Worm (Caenorhabditis elegans) whole organism, young adult: ENCODE measurements around the gene C05E4.7.

Source experiments
- C06A6.2 ChIP-seq: fragments of 200-800 bp; sonication (Bioruptor generic); conservative IDR thresholded peaks from 2 replicates; pipeline ENCODE4 v1.3.6; 2022; ENCODE audit warnings: missing genetic modification characterization, missing compliant biosample characterization
- D2030.7 ChIP-seq: fragments of 200-800 bp; sonication (Bioruptor generic); IDR thresholded peaks from 2 replicates; pipeline ENCODE4 v1.3.6; 2022; ENCODE audit warnings: missing genetic modification reagents, missing genetic modification characterization, missing compliant biosample characterization
- F10E7.11 ChIP-seq: sonication (generic microtip); optimal IDR thresholded peaks from 2 replicates; lab custom pipeline; 2017; ENCODE audit warnings: mild to moderate bottlenecking, missing genetic modification characterization, moderate library complexity, missing compliant biosample characterization
- F33H1.4 ChIP-seq: fragments of 200-800 bp; sonication (Bioruptor generic); IDR thresholded peaks from 2 replicates; pipeline ENCODE4 v1.3.6; 2022; ENCODE audit warnings: missing genetic modification reagents, missing genetic modification characterization, missing compliant biosample characterization
- F39B2.1 ChIP-seq: fragments of 200-800 bp; sonication (Bioruptor generic); IDR thresholded peaks from 2 replicates; pipeline ENCODE4 v1.3.6; 2022; ENCODE audit warnings: missing genetic modification reagents, missing genetic modification characterization, missing compliant biosample characterization
- F49E8.2 ChIP-seq: sonication (generic microtip); optimal IDR thresholded peaks from 3 replicates; lab custom pipeline; 2017; ENCODE audit warnings: missing genetic modification characterization, mild to moderate bottlenecking, missing compliant biosample characterization, antibody characterized with exemption, moderate library complexity; ENCODE audit not compliant: insufficient read depth
- T07F8.4 ChIP-seq: sonication (generic microtip); optimal IDR thresholded peaks from 2 replicates; lab custom pipeline; 2016; ENCODE audit warnings: mild to moderate bottlenecking, missing genetic modification characterization, moderate library complexity, missing compliant biosample characterization
- T26A5.8 ChIP-seq: sonication (generic microtip); optimal IDR thresholded peaks from 2 replicates; lab custom pipeline; 2016; ENCODE audit warnings: missing genetic modification characterization, missing compliant biosample characterization
- Y53G8AR.9 ChIP-seq: fragments of 200-800 bp; sonication (Bioruptor generic); conservative IDR thresholded peaks from 2 replicates; pipeline ENCODE4 v1.3.6; 2022; ENCODE audit warnings: missing genetic modification reagents, missing genetic modification characterization, missing compliant biosample characterization
- ama-1 ChIP-seq, 3 experiments: fragments of 150-350 bp in 1 of 3; sonication (generic microtip) in 2 of 3; optimal IDR thresholded peaks; 2 replicates each; lab custom pipeline; 2014 to 2018; ENCODE audit warnings: missing biosample characterization in 2 of 3, missing genetic modification characterization in 2 of 3, missing genetic modification reagents in 2 of 3
- aptf-2 ChIP-seq: fragments of 200-800 bp; sonication (Bioruptor generic); conservative IDR thresholded peaks from 2 replicates; pipeline ENCODE4 v1.3.6; 2022; ENCODE audit warnings: missing genetic modification reagents, missing genetic modification characterization, missing compliant biosample characterization
- atf-7 ChIP-seq: sonication (generic microtip); optimal IDR thresholded peaks from 2 replicates; lab custom pipeline; 2017; ENCODE audit warnings: mild to moderate bottlenecking, missing genetic modification characterization, missing compliant biosample characterization
- attf-5 ChIP-seq: fragments of 200-800 bp; sonication (Bioruptor generic); optimal IDR thresholded peaks from 2 replicates; lab custom pipeline; 2018; ENCODE audit warnings: mild to moderate bottlenecking, missing genetic modification characterization, missing compliant biosample characterization
- bed-2 ChIP-seq: fragments of 200-800 bp; sonication (Bioruptor generic); IDR thresholded peaks from 2 replicates; pipeline ENCODE4 v1.3.6; 2022; ENCODE audit warnings: missing genetic modification reagents, missing genetic modification characterization, missing compliant biosample characterization
- ceh-79 ChIP-seq: sonication (generic microtip); optimal IDR thresholded peaks from 2 replicates; lab custom pipeline; 2017; ENCODE audit warnings: mild to moderate bottlenecking, missing genetic modification characterization, missing compliant biosample characterization
- chd-7 ChIP-seq: sonication (generic microtip); optimal IDR thresholded peaks from 2 replicates; lab custom pipeline; 2016; ENCODE audit warnings: mild to moderate bottlenecking, missing genetic modification characterization, moderate library complexity, missing compliant biosample characterization
- die-1 ChIP-seq: sonication (generic microtip); optimal IDR thresholded peaks from 2 replicates; lab custom pipeline; 2016; ENCODE audit warnings: missing genotype, mild to moderate bottlenecking, missing genetic modification characterization, missing compliant biosample characterization
- dox-1 ChIP-seq: fragments of 200-800 bp; sonication (Bioruptor generic); IDR thresholded peaks from 2 replicates; pipeline ENCODE4 v1.3.6; 2022; ENCODE audit warnings: missing genetic modification reagents, missing genetic modification characterization, missing compliant biosample characterization
- dpff-1 ChIP-seq: sonication (generic microtip); optimal IDR thresholded peaks from 2 replicates; lab custom pipeline; 2017; ENCODE audit warnings: mild to moderate bottlenecking, missing genetic modification characterization, missing compliant biosample characterization
- dpl-1 ChIP-seq: fragments of 150-350 bp; optimal IDR thresholded peaks from 2 replicates; lab custom pipeline; 2014; ENCODE audit warnings: missing biosample characterization, missing genetic modification reagents, missing genetic modification characterization
- efl-1 ChIP-seq: fragments of 150-350 bp; optimal IDR thresholded peaks from 2 replicates; lab custom pipeline; 2014; ENCODE audit warnings: missing biosample characterization, missing genetic modification reagents, missing genetic modification characterization
- egl-44 ChIP-seq: fragments of 200-800 bp; sonication (Bioruptor generic); IDR thresholded peaks from 2 replicates; pipeline ENCODE4 v1.3.6; 2022; ENCODE audit warnings: missing genetic modification reagents, missing genetic modification characterization, missing compliant biosample characterization
- egrh-3 ChIP-seq: fragments of 200-800 bp; sonication (Bioruptor generic); IDR thresholded peaks from 2 replicates; pipeline ENCODE4 v1.3.6; 2022; ENCODE audit warnings: missing genetic modification reagents, missing genetic modification characterization, missing compliant biosample characterization
- ekl-4 ChIP-seq: fragments of 200-800 bp; sonication (Bioruptor generic); IDR thresholded peaks from 2 replicates; pipeline ENCODE4 v1.3.6; 2022; ENCODE audit warnings: missing genetic modification reagents, missing genetic modification characterization, missing compliant biosample characterization
- ets-4 ChIP-seq: fragments of 200-800 bp; sonication (Bioruptor generic); optimal IDR thresholded peaks from 2 replicates; lab custom pipeline; 2018; ENCODE audit warnings: mild to moderate bottlenecking, missing genetic modification characterization, missing compliant biosample characterization
- fkh-3 ChIP-seq: sonication (generic microtip); optimal IDR thresholded peaks from 2 replicates; lab custom pipeline; 2016; ENCODE audit warnings: mild to moderate bottlenecking, missing genetic modification characterization, missing compliant biosample characterization
- him-1 ChIP-seq: sonication (generic microtip); optimal IDR thresholded peaks from 2 replicates; lab custom pipeline; 2016; ENCODE audit warnings: missing genotype, missing genetic modification reagents, missing genetic modification characterization, missing compliant biosample characterization
- hlh-12 ChIP-seq: sonication (generic microtip); optimal IDR thresholded peaks from 2 replicates; lab custom pipeline; 2016; ENCODE audit warnings: missing genetic modification characterization, missing compliant biosample characterization
- hmg-1.2 ChIP-seq: fragments of 200-800 bp; sonication (Bioruptor generic); IDR thresholded peaks from 2 replicates; pipeline ENCODE4 v1.3.6; 2022; ENCODE audit warnings: missing genetic modification reagents, missing genetic modification characterization, missing compliant biosample characterization
- hsf-1 ChIP-seq: fragments of 200-800 bp; sonication (Bioruptor generic); IDR thresholded peaks from 2 replicates; pipeline ENCODE4 v1.3.6; 2022; ENCODE audit warnings: missing genetic modification reagents, missing genetic modification characterization, missing compliant biosample characterization
- lin-54 ChIP-seq: fragments of 200-800 bp; sonication (Bioruptor generic); optimal IDR thresholded peaks from 2 replicates; lab custom pipeline; 2018; ENCODE audit warnings: mild to moderate bottlenecking, missing genetic modification characterization, missing compliant biosample characterization
- madf-10 ChIP-seq: sonication (generic microtip); optimal IDR thresholded peaks from 2 replicates; lab custom pipeline; 2016; ENCODE audit warnings: mild to moderate bottlenecking, missing genetic modification characterization, missing compliant biosample characterization
- madf-8 ChIP-seq: fragments of 200-800 bp; sonication (Bioruptor generic); conservative IDR thresholded peaks from 2 replicates; pipeline ENCODE4 v1.3.6; 2022; ENCODE audit warnings: missing genetic modification reagents, missing genetic modification characterization, missing compliant biosample characterization
- mes-4 ChIP-seq: sonication (generic microtip); optimal IDR thresholded peaks from 2 replicates; lab custom pipeline; 2016; ENCODE audit warnings: missing genotype, missing genetic modification characterization, missing compliant biosample characterization
- nfyb-1 ChIP-seq: fragments of 200-800 bp; sonication (Bioruptor generic); IDR thresholded peaks from 2 replicates; pipeline ENCODE4 v1.3.6; 2022; ENCODE audit warnings: missing genetic modification reagents, missing genetic modification characterization, missing compliant biosample characterization
- nhr-120 ChIP-seq: fragments of 200-800 bp; sonication (Bioruptor generic); IDR thresholded peaks from 2 replicates; pipeline ENCODE4 v1.3.6; 2022; ENCODE audit warnings: missing genetic modification characterization, missing compliant biosample characterization
- nhr-27 ChIP-seq: fragments of 200-800 bp; sonication (Bioruptor generic); optimal IDR thresholded peaks from 2 replicates; lab custom pipeline; 2018; ENCODE audit warnings: mild to moderate bottlenecking, missing genetic modification characterization, moderate library complexity, missing compliant biosample characterization
- nhr-80 ChIP-seq: sonication (generic microtip); optimal IDR thresholded peaks from 2 replicates; lab custom pipeline; 2016; ENCODE audit warnings: missing genetic modification characterization, missing compliant biosample characterization
- nhr-90 ChIP-seq: sonication (generic microtip); optimal IDR thresholded peaks from 2 replicates; lab custom pipeline; 2016; ENCODE audit warnings: missing genotype, mild to moderate bottlenecking, missing genetic modification characterization, missing compliant biosample characterization
- pbrm-1 ChIP-seq: fragments of 200-800 bp; sonication (Bioruptor generic); IDR thresholded peaks from 2 replicates; pipeline ENCODE4 v1.3.6; 2022; ENCODE audit warnings: missing genetic modification reagents, missing genetic modification characterization, missing compliant biosample characterization
- sdz-38 ChIP-seq: sonication (generic microtip); optimal IDR thresholded peaks from 2 replicates; lab custom pipeline; 2016; ENCODE audit warnings: missing genotype, missing genetic modification characterization, missing compliant biosample characterization
- somi-1 ChIP-seq: fragments of 200-800 bp; sonication (Bioruptor generic); optimal IDR thresholded peaks from 2 replicates; lab custom pipeline; 2018; ENCODE audit warnings: mild to moderate bottlenecking, missing genetic modification characterization, missing compliant biosample characterization
- tbp1 ChIP-seq: fragments of 200-800 bp; sonication (Bioruptor generic); optimal IDR thresholded peaks from 2 replicates; lab custom pipeline; 2018; ENCODE audit warnings: mild to moderate bottlenecking, missing genetic modification characterization, missing compliant biosample characterization
- tbx-9 ChIP-seq: sonication (generic microtip); optimal IDR thresholded peaks from 2 replicates; lab custom pipeline; 2016; ENCODE audit warnings: borderline replicate concordance, missing genetic modification characterization, inconsistent platforms, missing compliant biosample characterization
- tlf-1 ChIP-seq: fragments of 200-800 bp; sonication (Bioruptor generic); optimal IDR thresholded peaks from 2 replicates; lab custom pipeline; 2018; ENCODE audit warnings: mild to moderate bottlenecking, missing genetic modification characterization, missing compliant biosample characterization
- unc-62 ChIP-seq: fragments of 150-350 bp; optimal IDR thresholded peaks from 2 replicates; lab custom pipeline; 2014; ENCODE audit warnings: missing biosample characterization, missing genetic modification reagents, missing genetic modification characterization
- ztf-22 ChIP-seq: fragments of 200-800 bp; sonication (Bioruptor generic); optimal IDR thresholded peaks from 2 replicates; lab custom pipeline; 2018; ENCODE audit warnings: mild to moderate bottlenecking, missing genetic modification characterization, moderate library complexity, missing compliant biosample characterization

Gene C05E4.7

DNA sequence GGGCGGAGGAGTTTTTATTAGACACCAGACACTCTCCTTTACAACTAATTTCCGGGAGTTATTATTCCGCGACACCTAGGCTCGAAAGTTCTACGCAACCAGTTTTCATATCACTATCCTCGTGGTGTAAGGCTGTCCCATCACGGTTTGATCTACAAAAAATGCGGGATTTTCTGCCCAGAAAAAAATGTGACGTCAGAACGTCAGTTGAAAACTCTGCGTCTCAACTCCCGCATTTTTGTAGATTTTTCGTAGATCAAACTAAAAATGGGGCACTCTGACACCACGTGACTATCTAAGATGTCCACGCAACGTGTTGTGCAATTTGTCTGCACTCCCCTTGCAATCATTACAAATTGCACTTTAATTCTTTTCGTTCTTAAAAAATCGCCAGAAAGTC lies 22.8 kb downstream of the C05E4.7 start, which contains the start of gene str-238:
Gene str-238 (plus strand): TSS at position 301 of the 400 bp plus-strand sequence.
- no peak for TF ChIP-seq dox-1
- no peak for TF ChIP-seq bed-2 (GFP tag; lab: Robert Waterston, UW)
- TF ChIP-seq mes-4: no peak
- TF ChIP-seq madf-10 (tag; lab: Kevin White, UChicago): no peak
- no peak for TF ChIP-seq nhr-120 (GFP tag; lab: Robert Waterston, UW)
- no peak for TF ChIP-seq hlh-12 (tag; lab: Kevin White, UChicago)
- TF ChIP-seq sdz-38 (tag; lab: Kevin White, UChicago): no peak

DNA sequence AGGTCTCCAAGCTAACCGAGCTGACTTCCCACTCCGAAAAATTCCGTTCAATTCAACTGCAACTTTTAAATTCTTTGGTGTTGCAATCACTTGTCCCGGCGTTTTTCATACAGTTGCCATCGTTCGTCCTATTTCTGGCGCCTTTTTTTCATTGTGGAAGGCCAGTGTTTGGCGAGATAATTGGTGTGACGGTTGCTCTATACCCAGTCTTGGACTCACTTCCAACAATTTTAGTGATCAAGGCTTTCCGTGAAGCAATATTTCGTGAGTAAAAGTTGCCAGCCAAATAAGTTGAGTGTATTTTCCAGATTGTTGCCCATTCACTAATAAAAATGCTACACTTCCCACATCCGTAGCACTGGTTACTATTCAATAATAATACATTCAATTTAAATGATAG lies 30.3 kb downstream of the C05E4.7 start:
- TF ChIP-seq T07F8.4 (tag; lab: Kevin White, UChicago): no peak

DNA sequence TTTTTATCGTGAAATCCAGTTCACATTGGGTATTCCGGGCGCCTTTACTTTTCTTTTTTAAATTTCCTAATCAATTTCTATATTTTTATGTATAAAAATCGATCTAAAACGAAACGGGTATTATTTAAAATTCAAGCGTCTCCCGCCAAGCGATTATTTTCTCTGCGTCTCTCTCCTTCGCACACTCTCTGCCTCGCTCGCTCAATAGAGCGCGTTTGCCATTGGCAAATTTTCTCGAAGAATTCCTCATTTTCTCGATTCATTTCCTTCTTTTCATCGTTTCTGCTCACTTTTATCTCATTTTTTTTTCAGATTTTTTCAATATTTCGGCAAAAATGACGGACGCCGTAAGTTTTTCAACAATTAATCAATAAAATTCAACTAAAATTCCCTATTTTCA lies 31.3 kb downstream of the C05E4.7 start, which contains the start of gene sti-1:
Gene sti-1 (plus strand): TSS at position 263 of the 400 bp plus-strand sequence.
- no peak for TF ChIP-seq somi-1 (GFP tag; lab: Kevin White, UChicago)
- TF ChIP-seq egl-44: no peak
- TF ChIP-seq F39B2.1 (GFP tag; lab: Robert Waterston, UW): no peak
- no peak for TF ChIP-seq tbx-9 (tag; lab: Kevin White, UChicago)
- TF ChIP-seq ekl-4 (GFP tag; lab: Robert Waterston, UW): peak; percentile 67; the same call in 1 of the 2 replicates
- peak; percentile 94 for TF ChIP-seq lin-54
- TF ChIP-seq ztf-22: no peak
- TF ChIP-seq aptf-2 (GFP tag; lab: Robert Waterston, UW): no peak
- peak; percentile 92 for TF ChIP-seq efl-1 (GFP tag; lab: Kevin White, UChicago)
- peak; percentile 56 for TF ChIP-seq tlf-1
- no peak for TF ChIP-seq atf-7 (tag; lab: Kevin White, UChicago)
- no peak for TF ChIP-seq chd-7 (tag; lab: Kevin White, UChicago)
- no peak for TF ChIP-seq attf-5 (GFP tag; lab: Kevin White, UChicago)
- TF ChIP-seq nhr-80 (tag; lab: Kevin White, UChicago): no peak
- no peak for TF ChIP-seq fkh-3 (tag; lab: Kevin White, UChicago)
- no peak for TF ChIP-seq die-1 (tag; lab: Kevin White, UChicago)
- peak; percentile 80 for TF ChIP-seq dpl-1 (GFP tag; lab: Kevin White, UChicago)
- TF ChIP-seq C06A6.2 (GFP tag; lab: Robert Waterston, UW): no peak
- TF ChIP-seq nhr-27 (tag; lab: Kevin White, UChicago): no peak
- no peak for TF ChIP-seq F10E7.11 (tag; lab: Kevin White, UChicago)
- TF ChIP-seq unc-62: no peak
- peak; percentile 24 for TF ChIP-seq him-1 (tag; lab: Kevin White, UChicago)
- TF ChIP-seq ama-1 (optimal IDR thresholded peaks at IDR 0.05; lab: Kevin White, UChicago): no peak
- no peak for TF ChIP-seq ama-1 (GFP tag; optimal IDR thresholded peaks at IDR 0.05; lab: Kevin White, UChicago)
- TF ChIP-seq D2030.7 (GFP tag; lab: Robert Waterston, UW): peak; percentile 85
- TF ChIP-seq tbp1 (GFP tag; lab: Kevin White, UChicago): peak; percentile 55
- no peak for TF ChIP-seq egrh-3
- no peak for TF ChIP-seq T26A5.8 (tag; lab: Kevin White, UChicago)
- TF ChIP-seq hsf-1 (GFP tag; lab: Robert Waterston, UW): peak; percentile 98
- TF ChIP-seq dpff-1: no peak
- peak; percentile 28; the same call in 1 of the 2 replicates for TF ChIP-seq F33H1.4 (GFP tag; lab: Robert Waterston, UW)
- TF ChIP-seq ceh-79: no peak
- TF ChIP-seq Y53G8AR.9 (GFP tag; lab: Robert Waterston, UW): no peak
- TF ChIP-seq ets-4 (GFP tag; lab: Kevin White, UChicago): no peak
- TF ChIP-seq nhr-90 (tag; lab: Kevin White, UChicago): no peak
- TF ChIP-seq F49E8.2: no peak
- peak; percentile 84 for TF ChIP-seq pbrm-1 (GFP tag; lab: Robert Waterston, UW)
- peak; percentile 99 for TF ChIP-seq hmg-1.2 (GFP tag; lab: Robert Waterston, UW)
- TF ChIP-seq madf-8 (GFP tag; lab: Robert Waterston, UW): peak; percentile 34
- TF ChIP-seq nfyb-1 (GFP tag; lab: Robert Waterston, UW): peak; percentile 44; the same call in 1 of the 2 replicates
